Fruit fly (Drosophila melanogaster): ENCODE data around the gene Myc.
A peak's percentile ranks its signal among the peaks of the same experiment; 100 is the strongest.

Gene Myc

DNA sequence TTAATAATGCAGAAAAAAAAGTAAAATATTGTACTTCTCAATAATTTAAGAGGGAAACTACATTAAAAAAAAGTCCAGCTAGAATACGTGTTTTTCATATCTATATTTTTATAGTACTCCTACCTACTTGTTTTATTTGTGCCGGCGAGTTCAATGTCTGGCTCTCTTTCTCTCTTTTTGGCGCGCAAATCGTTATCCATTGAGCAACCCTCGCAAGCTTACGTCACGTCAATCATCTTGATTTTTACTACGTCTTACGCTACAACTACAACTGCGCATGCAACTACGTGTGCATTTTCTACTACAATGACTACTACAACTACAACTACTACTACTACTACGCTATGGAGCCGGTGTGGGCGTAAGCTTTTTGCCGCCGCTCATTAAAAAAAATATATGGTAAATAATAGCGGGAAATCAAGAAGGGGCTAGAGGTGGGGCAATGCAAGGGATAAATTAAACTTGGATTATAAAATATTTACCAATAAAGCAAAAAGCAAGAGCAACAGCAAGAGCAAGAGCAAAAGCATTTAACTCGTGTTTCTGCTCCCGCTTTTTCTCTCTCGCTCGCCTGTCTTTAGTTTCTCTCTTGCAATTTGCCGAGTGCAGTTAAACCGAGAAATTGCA, 4.5 kb downstream of the Myc start:
- TF ChIP-seq CG16779 (tag; optimal IDR thresholded peaks at IDR 0.05) (peak; percentile 37), CG11762 (GFP tag; optimal IDR thresholded peaks at IDR 0.05; ENCODE audit: insufficient read depth) (no peak), dac (GFP tag; optimal IDR thresholded peaks at IDR 0.05) (no peak), CG9139 (GFP tag; optimal IDR thresholded peaks at IDR 0.05) (peak; percentile 0), Blimp-1 (GFP tag; optimal IDR thresholded peaks at IDR 0.05) (no peak), CG6808 (GFP tag; optimal IDR thresholded peaks at IDR 0.05) (no peak), Hr39 (GFP tag; optimal IDR thresholded peaks at IDR 0.05) (no peak), spab (GFP tag; optimal IDR thresholded peaks at IDR 0.05) (no peak), CG11902 (GFP tag; optimal IDR thresholded peaks at IDR 0.05) (no peak), Gug (GFP tag; IDR thresholded peaks at IDR 0.05) (no peak), Eip78C (GFP tag) (peak; percentile 47), salr (GFP tag; optimal IDR thresholded peaks at IDR 0.05) (no peak), ss (GFP tag; optimal IDR thresholded peaks at IDR 0.05) (peak in 1 of 2 experiments; percentile 1), Sox14 (GFP tag; optimal IDR thresholded peaks at IDR 0.05) (no peak), CG6792 (GFP tag; optimal IDR thresholded peaks at IDR 0.05) (no peak), svp (GFP tag) (peak; percentile 9), CG6276 (GFP tag; optimal IDR thresholded peaks at IDR 0.05) (no peak), CG6163 (GFP tag; IDR thresholded peaks at IDR 0.05) (no peak), CG10631 (GFP tag; optimal IDR thresholded peaks at IDR 0.05) (no peak), CG31627 (GFP tag; optimal IDR thresholded peaks at IDR 0.05) (no peak), pdm3 (GFP tag; optimal IDR thresholded peaks at IDR 0.05) (no peak), Eip93F (GFP tag; optimal IDR thresholded peaks at IDR 0.05) (no peak), acj6 (GFP tag; optimal IDR thresholded peaks at IDR 0.05) (no peak)

DNA sequence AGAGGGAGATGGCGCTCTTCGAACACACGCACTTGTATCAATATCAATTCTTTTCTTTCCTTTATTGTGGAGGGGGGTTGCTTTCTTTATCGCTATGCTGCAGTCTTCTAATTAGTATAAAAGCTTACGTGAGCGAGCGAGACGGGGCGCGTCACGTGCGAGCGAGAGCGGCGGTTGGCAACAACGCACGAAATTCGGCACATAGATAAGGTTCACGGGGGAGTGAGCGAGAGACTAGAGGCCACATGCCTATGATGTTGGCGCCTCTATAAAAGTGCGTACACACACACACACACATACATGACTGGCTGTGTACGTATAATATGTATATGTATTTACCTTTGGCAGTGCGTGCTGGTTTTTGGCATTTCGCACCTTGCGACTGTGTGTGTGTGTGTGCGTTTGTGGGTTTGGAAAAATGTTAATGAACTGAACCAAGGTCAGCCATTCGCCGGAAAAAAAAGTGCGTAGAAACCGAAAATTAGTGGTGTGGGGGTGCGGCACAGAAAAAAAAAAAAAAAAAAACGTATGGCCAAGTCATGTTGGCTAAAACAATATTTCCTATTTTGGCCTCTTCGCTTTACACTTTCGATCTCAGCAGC, 5.6 kb downstream of the Myc start:
- TF ChIP-seq CG15336 (GFP tag; IDR thresholded peaks at IDR 0.05) (0 out of 2 replicates have a peak, but pooled peaks have one; percentile 10), fkh (GFP tag; optimal IDR thresholded peaks at IDR 0.05) (peak; percentile 86), dsx (GFP tag; optimal IDR thresholded peaks at IDR 0.05; ENCODE audit: poor library complexity, severe bottlenecking) (no peak), CG1621 (tag; optimal IDR thresholded peaks at IDR 0.05) (no peak)

DNA sequence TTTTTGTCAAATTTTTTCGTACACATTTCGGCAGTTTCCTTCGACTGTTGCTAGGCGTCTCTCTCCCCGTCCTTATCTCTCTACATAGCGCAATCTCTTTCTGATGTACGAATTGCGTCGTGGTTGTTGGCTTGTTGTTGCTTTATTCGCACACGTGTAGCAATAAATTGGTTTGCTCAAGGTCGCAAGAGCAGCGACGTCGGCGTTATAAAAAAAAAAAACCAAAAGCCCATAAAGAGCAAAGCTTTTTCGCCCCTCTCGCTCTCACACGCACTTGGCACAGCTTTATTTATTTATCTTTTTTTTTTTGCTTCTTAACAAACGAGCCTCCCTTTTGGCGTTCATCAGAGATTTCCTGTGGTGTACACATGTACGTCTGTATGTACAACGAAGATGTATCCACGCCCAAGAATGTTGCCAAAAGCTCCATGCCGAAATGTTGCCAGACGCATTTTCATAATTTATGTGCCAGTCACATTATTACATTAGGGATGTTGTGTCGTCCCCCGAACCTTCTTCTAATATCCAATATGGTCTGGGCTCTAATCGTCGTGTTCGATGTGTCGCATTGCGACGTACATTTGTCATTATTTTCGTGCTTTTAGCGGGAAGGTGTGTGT, 6.5 kb downstream of the Myc start:
- no peak for TF ChIP-seq Sox102F (GFP tag; optimal IDR thresholded peaks at IDR 0.05)
- TF ChIP-seq CG32006 (GFP tag; optimal IDR thresholded peaks at IDR 0.05), result no peak
- TF ChIP-seq CG10669 (GFP tag; optimal IDR thresholded peaks at IDR 0.05), result no peak
- TF ChIP-seq fkh (GFP tag; optimal IDR thresholded peaks at IDR 0.05), result peak; percentile 8
- TF ChIP-seq CG6163 (GFP tag; IDR thresholded peaks at IDR 0.05), result peak; percentile 51; the same call in 1 of the 3 replicates
- TF ChIP-seq vri (GFP tag; optimal IDR thresholded peaks at IDR 0.05), result no peak
- TF ChIP-seq Eip78C (GFP tag), result peak; percentile 7
- TF ChIP-seq lz (GFP tag; optimal IDR thresholded peaks at IDR 0.05), result no peak
- no peak for TF ChIP-seq CG15336 (GFP tag; IDR thresholded peaks at IDR 0.05)
- TF ChIP-seq eg (GFP tag; IDR thresholded peaks at IDR 0.05), result peak; percentile 16; the same call in 1 of the 3 replicates
- TF ChIP-seq Met (GFP tag; optimal IDR thresholded peaks at IDR 0.05), result peak; percentile 21
- TF ChIP-seq svp (GFP tag), result peak; percentile 76
- no peak for TF ChIP-seq CG31627 (GFP tag; optimal IDR thresholded peaks at IDR 0.05)
- peak in 1 of 2 experiments; percentile 4 for TF ChIP-seq ss (GFP tag; optimal IDR thresholded peaks at IDR 0.05)

Data from whole organism, prepupa.